Worm (Caenorhabditis elegans) whole organism, mixed stage, embryonic: Measurements from ENCODE around the gene F38A5.8.

Source experiments
- bed-3 ChIP-seq: fragments of 200-800 bp; sonication (Bioruptor generic); optimal IDR thresholded peaks from 3 replicates; lab custom pipeline; 2018; ENCODE audit warnings: mild to moderate bottlenecking, missing genetic modification characterization, moderate library complexity, missing compliant biosample characterization
- blmp-1 ChIP-seq: fragments of 150-350 bp; optimal IDR thresholded peaks from 2 replicates; lab custom pipeline; 2014; ENCODE audit warnings: missing biosample characterization, missing genetic modification characterization
- ceh-39 ChIP-seq: fragments of 150-350 bp; optimal IDR thresholded peaks from 2 replicates; lab custom pipeline; 2014; ENCODE audit warnings: missing biosample characterization, missing genetic modification characterization
- ceh-43 ChIP-seq: fragments of 200-800 bp; sonication (Bioruptor generic); optimal IDR thresholded peaks from 2 replicates; lab custom pipeline; 2018; ENCODE audit warnings: mild to moderate bottlenecking, missing genetic modification characterization, moderate library complexity, missing compliant biosample characterization
- ceh-83 ChIP-seq: fragments of 200-800 bp; sonication (Bioruptor generic); optimal IDR thresholded peaks from 2 replicates; lab custom pipeline; 2018; ENCODE audit warnings: mild to moderate bottlenecking, missing genetic modification characterization, missing compliant biosample characterization
- ces-1 ChIP-seq: fragments of 150-350 bp; optimal IDR thresholded peaks from 2 replicates; lab custom pipeline; 2014; ENCODE audit warnings: missing biosample characterization, missing genetic modification reagents, missing genetic modification characterization
- cnd-1 ChIP-seq: fragments of 200-800 bp; sonication (Bioruptor generic); optimal IDR thresholded peaks from 2 replicates; lab custom pipeline; 2018; ENCODE audit warnings: mild to moderate bottlenecking, missing genetic modification characterization, missing compliant biosample characterization
- drap-1 ChIP-seq: fragments of 200-800 bp; sonication (Bioruptor generic); optimal IDR thresholded peaks from 3 replicates; lab custom pipeline; 2018; ENCODE audit warnings: mild to moderate bottlenecking, missing genetic modification characterization, missing compliant biosample characterization
- elt-1 ChIP-seq: sonication (generic microtip); optimal IDR thresholded peaks from 2 replicates; lab custom pipeline; 2017; ENCODE audit warnings: missing genetic modification characterization, mild to moderate bottlenecking, missing compliant biosample characterization, antibody characterized with exemption, moderate library complexity, borderline replicate concordance; ENCODE audit not compliant: insufficient read depth
- elt-3 ChIP-seq: fragments of 150-350 bp; optimal IDR thresholded peaks from 2 replicates; lab custom pipeline; 2014; ENCODE audit warnings: missing biosample characterization, missing genetic modification characterization
- flh-1 ChIP-seq: fragments of 200-800 bp; sonication (Bioruptor generic); optimal IDR thresholded peaks from 2 replicates; lab custom pipeline; 2018; ENCODE audit warnings: mild to moderate bottlenecking, missing genetic modification characterization, moderate library complexity, missing compliant biosample characterization
- ham-2 ChIP-seq: fragments of 200-800 bp; sonication (Bioruptor generic); optimal IDR thresholded peaks from 2 replicates; lab custom pipeline; 2018; ENCODE audit warnings: mild to moderate bottlenecking, missing genetic modification characterization, missing compliant biosample characterization
- hlh-1 ChIP-seq: fragments of 150-350 bp; optimal IDR thresholded peaks from 2 replicates; lab custom pipeline; 2014; ENCODE audit warnings: missing biosample characterization, missing genetic modification reagents, missing genetic modification characterization
- lin-13 ChIP-seq: fragments of 150-350 bp; optimal IDR thresholded peaks from 2 replicates; lab custom pipeline; 2014; ENCODE audit warnings: missing biosample characterization, missing genetic modification characterization
- lsy-2 ChIP-seq: fragments of 150-350 bp; optimal IDR thresholded peaks from 2 replicates; lab custom pipeline; 2014; ENCODE audit warnings: missing biosample characterization, missing genetic modification characterization
- mep-1 ChIP-seq: fragments of 150-350 bp; optimal IDR thresholded peaks from 2 replicates; lab custom pipeline; 2017; ENCODE audit warnings: missing biosample characterization, missing genetic modification reagents, missing genetic modification characterization, inconsistent platforms
- nhr-2 ChIP-seq: fragments of 150-350 bp; optimal IDR thresholded peaks from 2 replicates; lab custom pipeline; 2014; ENCODE audit warnings: missing biosample characterization, missing genetic modification characterization
- nhr-237 ChIP-seq: fragments of 150-350 bp; optimal IDR thresholded peaks from 2 replicates; lab custom pipeline; 2014; ENCODE audit warnings: missing biosample characterization, missing genetic modification characterization
- nhr-28 ChIP-seq: fragments of 150-350 bp; optimal IDR thresholded peaks from 2 replicates; lab custom pipeline; 2014; ENCODE audit warnings: missing biosample characterization, missing genetic modification characterization
- nhr-76 ChIP-seq: sonication (generic microtip); optimal IDR thresholded peaks from 2 replicates; lab custom pipeline; 2017; ENCODE audit warnings: missing biosample characterization, missing genetic modification characterization
- pha-4 ChIP-seq: fragments of 150-350 bp; optimal IDR thresholded peaks from 2 replicates; lab custom pipeline; 2018; ENCODE audit warnings: missing biosample characterization, missing genetic modification reagents, missing genetic modification characterization
- sem-2 ChIP-seq: fragments of 200-800 bp; sonication (Bioruptor generic); optimal IDR thresholded peaks from 2 replicates; lab custom pipeline; 2018; ENCODE audit warnings: mild to moderate bottlenecking, missing genetic modification characterization, missing compliant biosample characterization
- snpc-4 ChIP-seq: fragments of 150-350 bp; optimal IDR thresholded peaks from 2 replicates; lab custom pipeline; 2014; ENCODE audit warnings: missing biosample characterization, missing genetic modification characterization
- sptf-1 ChIP-seq: sonication (generic microtip); optimal IDR thresholded peaks from 2 replicates; lab custom pipeline; 2017; ENCODE audit warnings: mild to moderate bottlenecking, missing genetic modification characterization, moderate library complexity, missing compliant biosample characterization
- tbx-8 ChIP-seq: fragments of 200-800 bp; sonication (Bioruptor generic); optimal IDR thresholded peaks from 2 replicates; lab custom pipeline; 2018; ENCODE audit warnings: mild to moderate bottlenecking, missing genetic modification characterization, moderate library complexity, missing compliant biosample characterization
- unc-39 ChIP-seq: fragments of 150-350 bp; optimal IDR thresholded peaks from 2 replicates; lab custom pipeline; 2014; ENCODE audit warnings: missing biosample characterization, missing genetic modification characterization
- unc-62 ChIP-seq: fragments of 150-350 bp; optimal IDR thresholded peaks from 2 replicates; lab custom pipeline; 2014; ENCODE audit warnings: missing biosample characterization, missing genetic modification reagents, missing genetic modification characterization
- zip-8 ChIP-seq: fragments of 150-350 bp; optimal IDR thresholded peaks from 2 replicates; lab custom pipeline; 2014; ENCODE audit warnings: missing biosample characterization, missing genetic modification characterization
- ztf-11 ChIP-seq: fragments of 150-350 bp; optimal IDR thresholded peaks from 2 replicates; lab custom pipeline; 2014; ENCODE audit warnings: missing biosample characterization, missing genetic modification characterization

F38A5.8 gene

DNA sequence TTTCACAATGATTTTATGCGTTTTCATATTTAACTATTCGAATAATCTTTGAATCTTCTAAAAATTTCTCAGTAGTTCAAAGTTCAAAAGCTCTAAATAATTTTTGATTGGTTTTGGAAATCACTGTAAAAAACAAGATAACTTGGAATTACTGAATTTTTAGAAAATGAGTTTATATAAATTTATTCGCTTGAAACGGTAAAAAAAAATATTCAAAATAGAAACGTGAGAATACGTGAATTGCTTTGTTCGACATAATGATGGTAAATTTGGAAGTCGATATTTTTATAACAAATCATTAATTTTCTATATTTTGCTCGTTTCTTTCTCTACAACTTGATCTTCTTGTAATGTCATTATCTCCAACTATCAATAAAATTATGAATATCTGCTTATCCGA is 23.8 kb downstream of the F38A5.8 start, which contains the start of gene C01B10.44:
Gene C01B10.44 (plus strand): TSS at position 301 of the 400 bp plus-strand sequence.
- no peak for TF ChIP-seq nhr-76
- TF ChIP-seq lsy-2: no peak
- no peak for TF ChIP-seq drap-1
- TF ChIP-seq cnd-1 (tag; lab: Kevin White, UChicago): no peak
- TF ChIP-seq ceh-43 (GFP tag; lab: Kevin White, UChicago): no peak
- no peak for TF ChIP-seq ceh-83
- no peak for TF ChIP-seq pha-4 (tag; lab: Kevin White, UChicago)
- TF ChIP-seq mep-1 (tag; lab: Kevin White, UChicago): no peak
- TF ChIP-seq snpc-4: no peak
- no peak for TF ChIP-seq zip-8 (tag; lab: Kevin White, UChicago)
- TF ChIP-seq ceh-39 (tag; lab: Kevin White, UChicago): no peak
- no peak for TF ChIP-seq ham-2 (GFP tag; lab: Kevin White, UChicago)
- no peak for TF ChIP-seq lin-13
- TF ChIP-seq tbx-8 (GFP tag; lab: Kevin White, UChicago): no peak
- no peak for TF ChIP-seq flh-1 (GFP tag; lab: Kevin White, UChicago)

DNA sequence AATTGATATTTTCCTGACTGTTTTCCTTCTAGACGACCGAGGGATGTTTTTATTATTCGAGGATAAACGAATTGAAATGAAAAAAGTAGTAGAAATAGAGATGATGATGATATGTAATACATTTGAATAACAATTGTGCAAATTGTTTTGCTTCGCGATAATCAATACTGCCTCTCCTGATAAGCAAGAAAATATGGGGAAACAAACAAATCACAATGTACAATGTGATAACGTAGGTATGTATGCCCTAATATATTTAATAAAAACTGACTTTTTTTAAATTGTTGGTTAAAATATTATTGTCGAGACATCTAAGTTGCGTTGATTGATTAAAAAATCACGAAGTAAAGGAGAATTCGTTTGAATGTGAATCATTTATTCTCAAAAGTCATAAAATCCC is 28.3 kb downstream of the F38A5.8 start, which contains the start of gene cest-5.2:
Gene cest-5.2 (minus strand): TSS at position 128 of the 400 bp plus-strand sequence.
- TF ChIP-seq unc-62 (no peak), tbx-8 (GFP tag; lab: Kevin White, UChicago) (no peak), cnd-1 (tag; lab: Kevin White, UChicago) (no peak), lsy-2 (no peak)

DNA sequence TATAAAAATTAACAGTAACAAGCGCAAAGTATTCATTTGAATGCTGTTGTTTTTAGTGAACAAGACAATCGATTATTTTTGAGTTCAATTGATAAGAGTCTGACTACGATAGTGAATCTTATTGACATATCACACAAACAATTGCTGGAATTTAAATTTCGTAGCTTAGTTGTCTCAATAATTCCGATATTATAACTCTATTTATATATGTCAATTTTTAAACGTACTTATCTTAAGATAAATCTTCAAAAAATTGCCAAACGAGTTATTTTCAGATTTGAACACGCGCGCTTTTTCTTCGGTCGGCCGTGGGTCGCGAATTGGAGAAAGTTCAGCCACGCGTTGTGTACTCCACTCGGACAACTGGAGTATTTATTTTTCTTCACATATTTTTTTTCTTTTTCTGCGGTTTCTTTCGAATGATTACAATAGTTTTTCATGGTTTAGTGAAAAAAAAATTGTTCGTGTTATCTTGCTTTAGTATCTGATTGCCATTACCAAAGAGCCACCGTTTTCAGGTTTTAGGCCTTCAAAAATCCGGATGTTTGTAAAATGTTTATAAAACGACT is 32.2 kb downstream of the F38A5.8 start, which contains the start of the genes cest-5.1 and C01B10.9:
Gene cest-5.1 (minus strand): TSS at position 51 of the 569 bp plus-strand sequence.
Gene C01B10.9 (plus strand): TSS at position 519 of the 569 bp plus-strand sequence.
- TF ChIP-seq hlh-1 (no peak), ces-1 (GFP tag; lab: Kevin White, UChicago) (peak; percentile 44), sem-2 (no peak), ham-2 (GFP tag; lab: Kevin White, UChicago) (no peak), nhr-237 (tag; lab: Kevin White, UChicago) (no peak), lsy-2 (peak; percentile 40), nhr-2 (tag; lab: Kevin White, UChicago) (no peak), elt-1 (tag; lab: Kevin White, UChicago) (no peak)
- TF ChIP-seq, all 35 proteins: peak for 2

DNA sequence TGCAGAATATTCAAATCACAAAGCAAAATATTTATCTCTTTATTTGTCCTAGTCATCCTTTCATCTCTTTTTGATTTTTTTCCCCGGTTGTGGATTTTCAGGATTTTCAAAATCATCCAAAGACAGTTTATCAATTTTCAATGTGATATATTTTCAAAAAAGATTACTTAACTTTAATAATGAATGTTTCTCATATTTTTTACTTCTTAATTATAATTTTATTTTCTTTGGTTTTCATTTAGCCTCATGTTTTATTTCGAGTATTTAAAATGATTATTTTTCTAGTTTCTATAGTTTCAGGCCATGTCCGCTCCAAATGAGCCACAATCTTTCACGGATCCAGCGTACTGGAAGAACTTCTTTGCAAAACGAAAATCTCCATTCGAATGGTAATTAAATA is 35.2 kb downstream of the F38A5.8 start, which contains the start of gene metl-13:
Gene metl-13 (plus strand): TSS at position 301 of the 400 bp plus-strand sequence.
- no peak for TF ChIP-seq ces-1 (GFP tag; lab: Kevin White, UChicago)
- no peak for TF ChIP-seq ceh-43 (GFP tag; lab: Kevin White, UChicago)
- no peak for TF ChIP-seq mep-1 (tag; lab: Kevin White, UChicago)
- TF ChIP-seq snpc-4: no peak
- no peak for TF ChIP-seq tbx-8 (GFP tag; lab: Kevin White, UChicago)

DNA sequence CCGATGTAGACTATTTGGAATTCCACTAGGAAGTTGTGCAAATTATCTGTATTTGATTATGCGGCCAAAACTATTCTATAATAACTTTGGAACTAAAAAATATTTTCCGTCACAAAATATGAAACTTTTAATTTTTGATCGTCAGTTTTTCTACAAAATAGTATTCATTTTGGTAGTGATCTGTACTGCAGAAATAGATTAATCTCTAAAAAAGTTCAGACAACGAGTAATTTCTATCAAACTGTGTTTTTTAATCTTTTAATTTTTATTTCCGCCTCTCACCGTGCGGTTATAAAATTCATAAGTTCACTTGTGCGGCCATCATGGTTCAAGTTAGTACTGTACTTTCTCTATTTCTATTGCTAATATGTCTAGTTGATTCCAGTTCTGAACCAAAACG is 38.7 kb downstream of the F38A5.8 start, which contains the start of gene C01B10.7:
Gene C01B10.7 (plus strand): TSS at position 301 of the 400 bp plus-strand sequence.
- TF ChIP-seq ces-1 (GFP tag; lab: Kevin White, UChicago) (no peak), ham-2 (GFP tag; lab: Kevin White, UChicago) (no peak), drap-1 (no peak), cnd-1 (tag; lab: Kevin White, UChicago) (no peak), lin-13 (no peak), blmp-1 (no peak), pha-4 (tag; lab: Kevin White, UChicago) (no peak), ztf-11 (tag; lab: Kevin White, UChicago) (no peak)

DNA sequence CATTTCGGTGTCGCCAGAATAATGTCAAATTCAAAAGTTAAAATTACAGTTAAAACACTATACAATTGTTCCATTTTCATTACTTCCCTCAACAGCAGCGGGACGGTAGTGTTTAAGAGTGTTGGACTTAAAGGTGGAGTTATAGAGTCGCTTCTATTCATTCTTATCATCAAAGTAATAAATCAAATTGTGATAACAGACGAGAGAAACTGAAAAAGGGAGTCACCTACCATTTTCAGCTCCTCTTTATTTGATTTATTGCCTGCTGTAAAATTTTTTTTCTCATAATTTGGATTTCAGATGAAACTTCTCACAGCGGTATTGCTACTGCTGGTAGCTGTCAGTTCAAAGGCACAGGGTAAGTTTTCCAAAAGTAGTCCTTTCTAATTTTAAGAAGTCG is 40.3 kb downstream of the F38A5.8 start, which contains the start of gene C01B10.6:
Gene C01B10.6 (plus strand): TSS at position 301 of the 400 bp plus-strand sequence.
- TF ChIP-seq sem-2 (no peak), unc-39 (no peak), sptf-1 (tag; lab: Kevin White, UChicago) (no peak), nhr-237 (tag; lab: Kevin White, UChicago) (no peak), snpc-4 (no peak), nhr-2 (tag; lab: Kevin White, UChicago) (no peak), nhr-28 (no peak), bed-3 (GFP tag; lab: Kevin White, UChicago) (no peak), blmp-1 (no peak), ham-2 (GFP tag; lab: Kevin White, UChicago) (no peak), unc-62 (no peak), mep-1 (tag; lab: Kevin White, UChicago) (no peak), flh-1 (GFP tag; lab: Kevin White, UChicago) (no peak), elt-3 (no peak)
